Fruit fly (Drosophila melanogaster) whole organism, embryonic: ENCODE data around the gene nmo.

ENCODE experiments used
- CG10543 ChIP-seq: fragments of 200-800 bp; sonication (Bioruptor generic); optimal IDR thresholded peaks from 3 replicates; lab custom pipeline; 2017; ENCODE audit warnings: missing biosample characterization, mild to moderate bottlenecking, missing genetic modification characterization, moderate library complexity
- CG10565 ChIP-seq: fragments of 200-800 bp; sonication (Bioruptor generic); optimal IDR thresholded peaks from 3 replicates; lab custom pipeline; 2016; ENCODE audit warnings: missing biosample characterization, mild to moderate bottlenecking, missing genetic modification characterization
- CG13296 ChIP-seq: fragments of 200-800 bp; sonication (Bioruptor generic); optimal IDR thresholded peaks from 3 replicates; lab custom pipeline; 2018; ENCODE audit warnings: missing biosample characterization, mild to moderate bottlenecking, missing genetic modification characterization
- CG9437 ChIP-seq: fragments of 200-800 bp; sonication (Bioruptor generic); optimal IDR thresholded peaks from 2 replicates; lab custom pipeline; 2018; ENCODE audit warnings: missing biosample characterization, mild to moderate bottlenecking, missing genetic modification characterization
- Hey ChIP-seq: fragments of 200-800 bp; sonication (Bioruptor generic); optimal IDR thresholded peaks from 3 replicates; lab custom pipeline; 2018; ENCODE audit warnings: missing biosample characterization, mild to moderate bottlenecking, missing genetic modification characterization
- Optix ChIP-seq: fragments of 200-800 bp; sonication (Bioruptor generic); IDR thresholded peaks from 3 replicates; pipeline ENCODE4 v1.3.6; 2022; ENCODE audit warnings: missing biosample characterization, missing genetic modification characterization
- crc ChIP-seq: fragments of 200-800 bp; sonication (Bioruptor generic); optimal IDR thresholded peaks from 2 replicates; lab custom pipeline; 2016; ENCODE audit warnings: missing biosample characterization, missing genetic modification characterization
- mld ChIP-seq: fragments of 200-800 bp; sonication (Bioruptor generic); IDR thresholded peaks from 3 replicates; pipeline ENCODE4 v1.3.6; 2022; ENCODE audit warnings: missing biosample characterization, missing genetic modification characterization; ENCODE audit not compliant: partially characterized antibody
- otp ChIP-seq: fragments of 200-800 bp; sonication (Bioruptor generic); IDR thresholded peaks from 3 replicates; pipeline ENCODE4, ENCODE4 v1.3.6; 2022; ENCODE audit warnings: missing biosample characterization, missing genetic modification characterization
- sisA ChIP-seq: fragments of 200-800 bp; sonication (Bioruptor generic); IDR thresholded peaks from 2 replicates; pipeline ENCODE4 v1.3.6; 2022; ENCODE audit warnings: missing biosample characterization, missing genetic modification characterization
- unpg ChIP-seq: fragments of 200-800 bp; sonication (Bioruptor generic); optimal IDR thresholded peaks from 3 replicates; lab custom pipeline; 2018; ENCODE audit warnings: missing biosample characterization, mild to moderate bottlenecking, missing genetic modification characterization, moderate library complexity
- vvl ChIP-seq: fragments of 200-800 bp; sonication (Bioruptor generic); IDR thresholded peaks from 2 replicates; pipeline ENCODE4 v1.3.6; 2022; ENCODE audit warnings: missing biosample characterization, missing genetic modification characterization

DNA sequence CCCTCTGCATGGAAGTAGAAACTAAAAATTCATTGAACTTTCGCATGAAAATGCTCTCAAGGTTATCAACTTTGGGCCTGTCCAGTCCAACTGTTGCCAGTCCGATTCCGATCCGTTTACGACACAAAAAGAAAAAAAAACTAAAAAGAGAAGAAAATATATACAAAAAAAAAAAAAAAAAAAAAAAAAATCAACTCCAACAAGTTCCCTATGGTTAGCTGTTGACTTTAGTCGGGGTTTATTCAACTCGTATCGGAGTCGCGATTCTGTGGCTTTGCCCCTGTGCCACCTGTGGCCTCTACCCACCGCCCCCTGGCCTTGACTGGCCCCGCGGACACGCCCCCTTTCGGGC lies 35.0 kb downstream of the nmo start:
- no peak for TF ChIP-seq CG9437 (GFP tag; lab: Kevin White, UChicago)
- no peak for TF ChIP-seq CG10543 (GFP tag; lab: Kevin White, UChicago)
- no peak for TF ChIP-seq Hey
- TF ChIP-seq mld (GFP tag; lab: Robert Waterston, UW), result no peak
- TF ChIP-seq CG10565 (GFP tag; lab: Kevin White, UChicago), result no peak
- no peak for TF ChIP-seq vvl (GFP tag; lab: Robert Waterston, UW)
- TF ChIP-seq sisA (GFP tag; lab: Robert Waterston, UW), result no peak
- TF ChIP-seq CG13296 (GFP tag; lab: Kevin White, UChicago), result no peak
- no peak for TF ChIP-seq unpg
- no peak for TF ChIP-seq crc (GFP tag; lab: Kevin White, UChicago)
- TF ChIP-seq Optix (GFP tag; lab: Robert Waterston, UW), result no peak
- no peak for TF ChIP-seq otp (GFP tag; lab: Robert Waterston, UW)
